Fruit fly (Drosophila melanogaster) whole organism: ENCODE measurements around the gene CG13054.

Experiments
- CG8478 ChIP-seq: fragments of >200 bp; optimal IDR thresholded peaks from 2 replicates; lab custom pipeline; 2018; ENCODE audit warnings: inconsistent platforms
- Dll ChIP-seq: fragments of >200 bp; optimal IDR thresholded peaks from 2 replicates; lab custom pipeline; 2017
- EcR ChIP-seq, 2 experiments: fragments of >200 bp; optimal IDR thresholded peaks; 2 replicates each; lab custom pipeline; 2017; ENCODE audit warnings: missing biosample characterization in 2 of 2, missing genetic modification characterization in 2 of 2, missing genetic modification reagents in 2 of 2
- pan ChIP-seq: fragments of >200 bp; optimal IDR thresholded peaks from 2 replicates; lab custom pipeline; 2017
- psq ChIP-seq: fragments of >200 bp; optimal IDR thresholded peaks from 2 replicates; lab custom pipeline; 2017
- usp ChIP-seq: fragments of >200 bp; optimal IDR thresholded peaks from 2 replicates; lab custom pipeline; 2017; ENCODE audit warnings: missing biosample characterization, missing genetic modification characterization, mixed read lengths

The CG13054 gene

dm6 chr3L:16228659-16229205 is 28.3 kb downstream of the CG13054 start, which contains the start of gene Tmx3:
TSS of gene Tmx3 (plus strand) at chr3L:16229100.
- TF ChIP-seq psq (no peak), EcR (GFP tag; optimal IDR thresholded peaks at IDR 0.05; lab: Kevin White, UChicago) (no peak), usp (GFP tag; lab: Kevin White, UChicago) (no peak), Dll (lab: Kevin White, UChicago) (no peak), pan (lab: Kevin White, UChicago) (no peak), CG8478 (lab: Kevin White, UChicago) (no peak)

DNA sequence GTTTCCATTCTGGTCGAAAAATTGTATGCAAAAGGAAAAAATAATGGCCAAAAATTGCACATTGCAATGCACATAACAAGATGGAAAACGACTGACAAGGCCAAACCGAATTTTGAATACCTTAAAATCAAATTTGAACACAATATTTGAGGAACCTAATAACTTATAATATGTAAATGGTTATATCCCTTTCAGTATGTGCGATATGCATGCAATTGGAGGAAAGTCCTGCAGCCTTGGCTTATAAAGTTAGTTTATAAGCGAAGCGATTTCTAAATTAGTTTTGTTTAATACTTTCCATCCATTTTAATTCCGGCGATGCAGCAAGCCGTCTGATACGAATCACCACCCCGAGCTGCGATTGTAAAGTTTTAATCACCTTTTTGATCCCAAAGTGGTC is 31.8 kb downstream of the CG13054 start:
- no peak for TF ChIP-seq CG8478 (lab: Kevin White, UChicago)
- TF ChIP-seq psq, result no peak
- TF ChIP-seq Dll (lab: Kevin White, UChicago), result no peak
- no peak for TF ChIP-seq pan (lab: Kevin White, UChicago)
- no peak for TF ChIP-seq EcR (GFP tag; optimal IDR thresholded peaks at IDR 0.05; lab: Kevin White, UChicago)
- TF ChIP-seq usp (GFP tag; lab: Kevin White, UChicago), result no peak

- TF ChIP-seq psq (no peak), pan (lab: Kevin White, UChicago) (no peak), EcR (GFP tag; optimal IDR thresholded peaks at IDR 0.05; lab: Kevin White, UChicago) (no peak)
These were observed 35.2 kb downstream of the CG13054 start for dm6 chr3L:16221800-16222199.

dm6 chr3L:16221278-16221677 is 35.7 kb downstream of the CG13054 start:
- TF ChIP-seq CG8478 (lab: Kevin White, UChicago) (no peak), Dll (lab: Kevin White, UChicago) (no peak), pan (lab: Kevin White, UChicago) (no peak), usp (GFP tag; lab: Kevin White, UChicago) (no peak), psq (no peak), EcR (GFP tag; optimal IDR thresholded peaks at IDR 0.05; lab: Kevin White, UChicago) (no peak)

dm6 chr3L:16217935-16218334 is 39.1 kb downstream of the CG13054 start:
- TF ChIP-seq EcR (GFP tag; optimal IDR thresholded peaks at IDR 0.05; lab: Kevin White, UChicago) (no peak), pan (lab: Kevin White, UChicago) (no peak), usp (GFP tag; lab: Kevin White, UChicago) (no peak), CG8478 (lab: Kevin White, UChicago) (no peak), psq (no peak), Dll (lab: Kevin White, UChicago) (no peak)

DNA sequence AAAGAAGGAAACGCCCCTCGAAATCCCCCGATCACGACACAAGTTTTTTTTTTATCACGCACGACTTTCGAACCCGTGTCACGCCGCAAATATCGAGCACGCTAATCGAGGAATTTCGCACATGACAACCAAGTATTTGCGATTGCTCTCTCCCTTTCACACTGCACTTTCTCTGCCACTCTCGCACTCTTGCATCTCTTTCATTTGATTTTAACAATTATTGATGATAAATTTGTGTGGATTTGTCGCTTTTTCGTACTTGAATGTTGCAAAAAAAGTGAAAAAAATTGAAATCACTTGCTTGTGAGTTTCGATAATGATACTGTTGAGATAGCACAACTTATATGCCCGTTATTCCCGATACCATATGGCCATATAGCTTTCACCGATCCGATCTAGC is 39.8 kb downstream of the CG13054 start, which contains the start of gene CG13073:
CG13073 (minus strand) TSS at position 101 of the 400 bp plus-strand sequence.
- TF ChIP-seq EcR (GFP tag; optimal IDR thresholded peaks at IDR 0.05; lab: Kevin White, UChicago), result no peak
- no peak for TF ChIP-seq Dll (lab: Kevin White, UChicago)
- TF ChIP-seq psq, result no peak
- TF ChIP-seq pan (lab: Kevin White, UChicago), result no peak
- no peak for TF ChIP-seq CG8478 (lab: Kevin White, UChicago)
- no peak for TF ChIP-seq usp (GFP tag; lab: Kevin White, UChicago)

DNA sequence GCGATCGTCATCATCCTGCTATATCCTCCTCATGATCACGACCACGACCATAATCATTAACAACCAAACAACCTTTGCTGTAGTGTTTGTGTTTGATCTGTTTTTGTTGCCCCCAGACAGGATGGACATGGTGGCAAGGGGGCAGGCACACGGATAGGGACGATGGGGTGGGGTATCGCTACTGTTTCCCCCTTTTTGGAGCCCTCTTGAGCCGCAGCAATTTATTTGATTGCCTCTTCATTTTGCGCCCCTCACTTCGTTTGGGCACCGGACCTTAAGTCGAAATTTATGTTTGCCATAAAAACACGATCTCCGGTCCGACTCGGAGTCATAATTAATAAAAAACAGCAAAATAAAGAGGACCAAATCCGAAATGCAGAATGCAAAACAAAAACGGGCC is 41.2 kb downstream of the CG13054 start:
- TF ChIP-seq usp (GFP tag; lab: Kevin White, UChicago), result no peak
- no peak for TF ChIP-seq psq
- TF ChIP-seq Dll (lab: Kevin White, UChicago), result peak; percentile 52
- no peak for TF ChIP-seq EcR (GFP tag; optimal IDR thresholded peaks at IDR 0.05; lab: Kevin White, UChicago)

DNA sequence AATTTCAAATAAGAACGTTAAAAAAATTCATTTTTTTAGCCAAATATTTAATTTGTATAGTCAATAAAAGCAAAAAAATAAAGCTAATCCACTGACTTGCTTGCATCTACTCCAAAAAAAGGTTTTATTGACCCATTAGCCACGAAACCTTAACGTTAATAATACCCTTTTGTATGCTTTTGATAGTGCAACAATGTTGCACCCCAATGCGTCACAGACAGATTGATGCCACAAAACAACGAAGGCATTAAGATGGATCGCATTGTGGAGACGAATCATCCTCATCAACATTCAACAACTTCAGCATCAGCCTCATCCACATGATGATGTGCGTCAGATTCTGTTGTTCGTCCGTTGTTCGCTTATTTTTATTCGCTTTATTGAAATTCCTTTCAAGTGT is 41.6 kb downstream of the CG13054 start:
- TF ChIP-seq EcR (GFP tag; optimal IDR thresholded peaks at IDR 0.05; lab: Kevin White, UChicago) (no peak), usp (GFP tag; lab: Kevin White, UChicago) (no peak), Dll (lab: Kevin White, UChicago) (no peak), CG8478 (lab: Kevin White, UChicago) (no peak), psq (no peak), pan (lab: Kevin White, UChicago) (no peak)

DNA sequence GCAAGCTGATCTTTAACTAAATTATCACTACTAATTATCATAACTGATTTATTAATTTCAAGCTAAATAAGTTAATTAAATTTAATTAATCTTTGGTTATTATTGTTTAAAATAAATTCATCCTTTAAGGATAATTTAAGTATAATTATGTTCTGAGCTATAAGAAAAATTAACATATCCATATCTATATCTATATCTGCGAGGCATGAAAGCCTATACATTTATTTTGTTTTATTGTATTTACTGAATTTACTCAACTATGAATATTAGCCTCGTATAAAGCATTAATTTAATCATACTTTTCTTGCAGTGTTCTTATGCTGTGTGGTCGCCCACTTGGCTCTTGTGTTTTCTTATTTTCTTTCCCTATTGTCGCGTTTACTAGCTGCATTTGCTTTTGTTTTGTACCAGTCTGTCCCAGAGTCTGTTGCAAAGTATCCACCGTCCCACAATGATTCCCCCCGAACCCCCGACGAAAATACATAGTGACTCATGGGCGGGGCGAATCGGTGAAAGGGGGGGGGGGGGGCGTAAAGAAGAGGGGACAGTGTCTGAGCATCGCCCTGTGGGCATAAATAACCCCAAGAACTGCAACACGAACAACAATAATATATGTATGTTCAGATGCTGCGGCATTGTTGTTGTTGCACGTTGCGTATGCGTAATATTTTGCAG is 42.3 kb downstream of the CG13054 start:
- no peak for TF ChIP-seq pan (lab: Kevin White, UChicago)
- no peak for TF ChIP-seq EcR (GFP tag; optimal IDR thresholded peaks at IDR 0.05; lab: Kevin White, UChicago)
- no peak for TF ChIP-seq Dll (lab: Kevin White, UChicago)
- no peak for TF ChIP-seq CG8478 (lab: Kevin White, UChicago)
- TF ChIP-seq psq, result no peak
- TF ChIP-seq usp (GFP tag; lab: Kevin White, UChicago), result no peak

- no peak for TF ChIP-seq EcR (GFP tag; optimal IDR thresholded peaks at IDR 0.05; lab: Kevin White, UChicago)
- no peak for TF ChIP-seq usp (GFP tag; lab: Kevin White, UChicago)
- TF ChIP-seq CG8478 (lab: Kevin White, UChicago), result no peak
- TF ChIP-seq psq, result no peak
- no peak for TF ChIP-seq Dll (lab: Kevin White, UChicago)
- TF ChIP-seq pan (lab: Kevin White, UChicago), result no peak
These were observed 43.8 kb downstream of the CG13054 start for dm6 chr3L:16213201-16213600.

- no peak for TF ChIP-seq Dll (lab: Kevin White, UChicago)
- TF ChIP-seq pan (lab: Kevin White, UChicago), result peak; percentile 35
- no peak for TF ChIP-seq EcR (GFP tag; optimal IDR thresholded peaks at IDR 0.05; lab: Kevin White, UChicago)
- TF ChIP-seq psq, result no peak
These were observed 45.1 kb downstream of the CG13054 start for dm6 chr3L:16211936-16212287.
